Fruit fly (Drosophila melanogaster) whole organism, pupa: Measurements from ENCODE around the gene Nos.

ENCODE experiments used
- CG13204 ChIP-seq: fragments of 200-800 bp; sonication (Bioruptor generic); optimal IDR thresholded peaks from 2 replicates; lab custom pipeline; 2018; ENCODE audit warnings: missing biosample characterization, mild to moderate bottlenecking, missing genetic modification characterization, moderate library complexity
- CG17806 ChIP-seq: fragments of 200-800 bp; sonication (Bioruptor generic); optimal IDR thresholded peaks from 2 replicates; lab custom pipeline; 2018; ENCODE audit warnings: missing biosample characterization, mild to moderate bottlenecking, missing genetic modification characterization, moderate library complexity
- CG32121 ChIP-seq: fragments of 200-800 bp; sonication (Bioruptor generic); IDR thresholded peaks from 2 replicates; pipeline ENCODE4 v1.3.6; 2022; ENCODE audit warnings: missing biosample characterization, missing genetic modification characterization
- CG4496 ChIP-seq: fragments of 200-800 bp; sonication (Bioruptor generic); IDR thresholded peaks from 3 replicates; pipeline ENCODE4 v1.3.6; 2022; ENCODE audit warnings: missing biosample characterization, missing genetic modification characterization
- CG8159 ChIP-seq: fragments of 200-800 bp; sonication (Bioruptor generic); optimal IDR thresholded peaks from 3 replicates; lab custom pipeline; 2018; ENCODE audit warnings: missing biosample characterization, mild to moderate bottlenecking, missing genetic modification characterization, moderate library complexity
- CG9948 ChIP-seq: fragments of 200-800 bp; sonication (Bioruptor generic); optimal IDR thresholded peaks from 2 replicates; lab custom pipeline; 2018; ENCODE audit warnings: missing biosample characterization, mild to moderate bottlenecking, missing genetic modification characterization, moderate library complexity
- D1 ChIP-seq: fragments of 200-800 bp; sonication (Bioruptor generic); optimal IDR thresholded peaks from 2 replicates; lab custom pipeline; 2018; ENCODE audit warnings: missing biosample characterization, mild to moderate bottlenecking, missing genetic modification characterization, moderate library complexity
- Ets98B ChIP-seq: fragments of 200-800 bp; sonication (Bioruptor generic); IDR thresholded peaks from 2 replicates; pipeline ENCODE4 v1.3.6; 2022; ENCODE audit warnings: missing biosample characterization, missing genetic modification characterization
- Pif1A ChIP-seq: fragments of 200-800 bp; sonication (Bioruptor generic); optimal IDR thresholded peaks from 3 replicates; lab custom pipeline; 2016; ENCODE audit warnings: missing biosample characterization, missing genetic modification characterization
- Pif1B ChIP-seq: fragments of 200-800 bp; sonication (Bioruptor generic); optimal IDR thresholded peaks from 3 replicates; lab custom pipeline; 2016; ENCODE audit warnings: missing biosample characterization, missing genetic modification characterization
- Snoo ChIP-seq: fragments of 200-800 bp; sonication (Bioruptor generic); optimal IDR thresholded peaks from 3 replicates; lab custom pipeline; 2017; ENCODE audit warnings: missing biosample characterization, mild to moderate bottlenecking, missing genetic modification characterization, inconsistent platforms
- fd96Ca ChIP-seq: fragments of 200-800 bp; sonication (Bioruptor generic); IDR thresholded peaks from 3 replicates; pipeline ENCODE4 v1.3.6; 2022; ENCODE audit warnings: missing biosample characterization, missing genetic modification characterization
- gl ChIP-seq: fragments of 200-800 bp; sonication (Bioruptor generic); optimal IDR thresholded peaks from 2 replicates; lab custom pipeline; 2018; ENCODE audit warnings: missing biosample characterization, mild to moderate bottlenecking, missing genetic modification characterization
- rn ChIP-seq: fragments of 200-800 bp; sonication (Bioruptor generic); IDR thresholded peaks from 2 replicates; pipeline ENCODE4 v1.3.6; 2022; ENCODE audit warnings: missing biosample characterization, missing genetic modification characterization

- no peak for TF ChIP-seq CG32121 (GFP tag; lab: Robert Waterston, UW)
- no peak for TF ChIP-seq Pif1B (GFP tag; lab: Kevin White, UChicago)
- TF ChIP-seq D1 (tag; lab: Kevin White, UChicago), result no peak
- TF ChIP-seq CG8159 (tag; lab: Kevin White, UChicago), result no peak
- no peak for TF ChIP-seq fd96Ca
- no peak for TF ChIP-seq rn (GFP tag; lab: Robert Waterston, UW)
- TF ChIP-seq CG4496 (GFP tag; lab: Robert Waterston, UW), result no peak
- TF ChIP-seq Snoo (tag; lab: Kevin White, UChicago), result no peak
- no peak for TF ChIP-seq Pif1A
- TF ChIP-seq CG13204 (GFP tag; lab: Kevin White, UChicago), result no peak
- no peak for TF ChIP-seq gl
- no peak for TF ChIP-seq Ets98B (GFP tag; lab: Robert Waterston, UW)
- no peak for TF ChIP-seq CG17806 (tag; lab: Kevin White, UChicago)
- no peak for TF ChIP-seq CG9948 (tag; lab: Kevin White, UChicago)
Measured at dm6 chr2L:10801951-10802780, 35.1 kb downstream of the Nos start.
